Worm (Caenorhabditis elegans): ENCODE data around the gene irld-66.

- TF ChIP-seq ceh-27 (GFP tag; optimal IDR thresholded peaks at IDR 0.05) (peak; percentile 96), mel-28 (tag; optimal IDR thresholded peaks at IDR 0.05; ENCODE audit: borderline replicate concordance) (peak; percentile 66), nhr-90 (tag; optimal IDR thresholded peaks at IDR 0.05) (no peak), sdz-38 (tag; optimal IDR thresholded peaks at IDR 0.05) (no peak), attf-3 (GFP tag; conservative IDR thresholded peaks at IDR 0.05) (no peak; the same call in 1 of the 2 replicates)
These were observed 51.6 kb downstream of the irld-66 start, which contains the start of gene pinn-1 for ce11 chrII:2888957-2889630.

Data from whole organism, young adult.